Fruit fly (Drosophila melanogaster): Measurements from ENCODE around the gene CG9109.

Gene CG9109

dm6 chr2L:5986094-5986493, 48.1 kb downstream of the CG9109 start, which contains the start of gene ifc (continued):
- TF ChIP-seq pzg (GFP tag; optimal IDR thresholded peaks at IDR 0.05) (peak; percentile 96), CG7556 (GFP tag; optimal IDR thresholded peaks at IDR 0.05) (no peak), dmrt99B (tag; optimal IDR thresholded peaks at IDR 0.05) (no peak), pho (GFP tag; optimal IDR thresholded peaks at IDR 0.05) (peak; percentile 35), grn (GFP tag; optimal IDR thresholded peaks at IDR 0.05) (peak; percentile 47), CG34224 (GFP tag; IDR thresholded peaks at IDR 0.05; ENCODE audit: partially characterized antibody) (no peak), CG12219 (GFP tag; optimal IDR thresholded peaks at IDR 0.05) (peak; percentile 5), caup (GFP tag; optimal IDR thresholded peaks at IDR 0.05; ENCODE audit: severe bottlenecking) (peak; percentile 17), CG13296 (GFP tag; optimal IDR thresholded peaks at IDR 0.05) (no peak), eve (GFP tag; optimal IDR thresholded peaks at IDR 0.05) (no peak), lov (optimal IDR thresholded peaks at IDR 0.05) (no peak), lov (GFP tag; IDR thresholded peaks at IDR 0.05) (no peak), esg (GFP tag; conservative IDR thresholded peaks at IDR 0.05) (no peak), pb (GFP tag; optimal IDR thresholded peaks at IDR 0.05) (peak; percentile 9), CG11695 (GFP tag; IDR thresholded peaks at IDR 0.05) (no peak), CG32532 (GFP tag; IDR thresholded peaks at IDR 0.05) (no peak), CG7963 (GFP tag; IDR thresholded peaks at IDR 0.05; ENCODE audit: partially characterized antibody) (no peak), gsb (GFP tag; IDR thresholded peaks at IDR 0.05) (no peak), CG14050 (GFP tag; IDR thresholded peaks at IDR 0.05) (no peak), z (GFP tag; IDR thresholded peaks at IDR 0.05) (no peak), Usf (GFP tag; optimal IDR thresholded peaks at IDR 0.05) (no peak), NFAT (GFP tag; IDR thresholded peaks at IDR 0.05) (no peak), CkIIα-i1 (GFP tag; IDR thresholded peaks at IDR 0.05) (no peak), bsh (GFP tag; optimal IDR thresholded peaks at IDR 0.05) (peak in 1 of 2 experiments; percentile 42), oc (tag; optimal IDR thresholded peaks at IDR 0.05) (peak; percentile 87), Sry-β (GFP tag; optimal IDR thresholded peaks at IDR 0.05) (peak; percentile 12), sna (GFP tag; IDR thresholded peaks at IDR 0.05; ENCODE audit: partially characterized antibody) (no peak), CG4328 (GFP tag; optimal IDR thresholded peaks at IDR 0.05) (peak; percentile 24), Ssrp (tag; optimal IDR thresholded peaks at IDR 0.05) (peak; percentile 61), CG12769 (tag; optimal IDR thresholded peaks at IDR 0.05) (peak; percentile 80), fru (optimal IDR thresholded peaks at IDR 0.05) (no peak), CG1529 (GFP tag; optimal IDR thresholded peaks at IDR 0.05) (no peak), fu2 (GFP tag; optimal IDR thresholded peaks at IDR 0.05) (peak; percentile 53), phol (tag; optimal IDR thresholded peaks at IDR 0.05) (peak; percentile 77), knrl (GFP tag; IDR thresholded peaks at IDR 0.05; ENCODE audit: partially characterized antibody) (no peak), Rfx (GFP tag; IDR thresholded peaks at IDR 0.05) (no peak), NfI (GFP tag; optimal IDR thresholded peaks at IDR 0.05) (peak; percentile 77), Myb (GFP tag; optimal IDR thresholded peaks at IDR 0.05) (peak; percentile 70), CG16779 (GFP tag; IDR thresholded peaks at IDR 0.05) (no peak), CG14965 (GFP tag; optimal IDR thresholded peaks at IDR 0.05; ENCODE audit: borderline replicate concordance) (no peak), nom (GFP tag; optimal IDR thresholded peaks at IDR 0.05) (peak; percentile 46), Blimp-1 (GFP tag; optimal IDR thresholded peaks at IDR 0.05) (no peak), onecut (GFP tag; IDR thresholded peaks at IDR 0.05) (no peak; the same call in none of the 2 replicates), CG2120 (GFP tag; optimal IDR thresholded peaks at IDR 0.05) (peak; percentile 80), Fer1 (GFP tag; optimal IDR thresholded peaks at IDR 0.05) (peak; percentile 32), CG8388 (GFP tag; optimal IDR thresholded peaks at IDR 0.05) (peak; percentile 15), Taf1 (GFP tag; IDR thresholded peaks at IDR 0.05) (no peak), CG12236 (GFP tag; optimal IDR thresholded peaks at IDR 0.05) (no peak), ERR (GFP tag; optimal IDR thresholded peaks at IDR 0.05) (peak; percentile 69), Fer3 (tag; optimal IDR thresholded peaks at IDR 0.05) (peak; percentile 64), ranshi (GFP tag; IDR thresholded peaks at IDR 0.05) (no peak)
